Worm (Caenorhabditis elegans): Measurements from ENCODE around the gene nsy-1.

Gene nsy-1

DNA sequence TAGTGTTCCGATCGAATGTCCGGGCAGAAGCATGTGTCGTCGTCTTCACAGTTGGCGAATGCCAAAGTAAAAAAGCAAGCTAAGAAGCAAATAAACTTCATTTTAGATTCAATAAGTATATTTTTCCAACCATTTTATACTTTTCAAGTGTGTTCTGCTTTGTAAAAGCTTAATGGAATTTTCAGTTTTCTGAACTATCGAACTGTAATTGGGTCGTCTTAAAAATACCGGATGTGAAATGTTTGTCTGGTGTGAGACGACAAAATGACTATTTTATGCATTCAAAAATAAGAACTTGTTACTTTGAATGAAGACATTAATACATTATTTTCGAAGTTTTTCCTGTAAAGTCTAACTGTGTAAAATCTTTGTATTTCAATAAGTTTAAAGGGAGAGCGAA lies 23.9 kb upstream of the nsy-1 start, which contains the start of gene F59A6.11:
F59A6.11 (minus strand) TSS at position 101 of the 400 bp plus-strand sequence.
- TF ChIP-seq lsy-2 (tag; optimal IDR thresholded peaks at IDR 0.05) (no peak), nhr-25 (tag; optimal IDR thresholded peaks at IDR 0.05) (no peak), egl-27 (tag; optimal IDR thresholded peaks at IDR 0.05) (no peak)

ce11 chrII:4999122-4999521 lies 23.4 kb upstream of the nsy-1 start, which contains the start of gene citk-2:
citk-2 (plus strand) TSS chrII:4999520.
- TF ChIP-seq sma-9 (GFP tag; optimal IDR thresholded peaks at IDR 0.05) (peak; percentile 94), sma-9 (tag; optimal IDR thresholded peaks at IDR 0.05) (no peak), sma-3 (GFP tag; optimal IDR thresholded peaks at IDR 0.05) (peak; percentile 90), nhr-25 (tag; optimal IDR thresholded peaks at IDR 0.05) (no peak), C34F6.9 (tag; optimal IDR thresholded peaks at IDR 0.05) (no peak), zag-1 (tag; optimal IDR thresholded peaks at IDR 0.05) (peak; percentile 52), unc-55 (GFP tag; optimal IDR thresholded peaks at IDR 0.05) (peak; percentile 96), skn-1 (tag; optimal IDR thresholded peaks at IDR 0.05) (no peak), mab-5 (tag; optimal IDR thresholded peaks at IDR 0.05) (peak; percentile 87), nhr-23 (tag; optimal IDR thresholded peaks at IDR 0.05) (no peak), fos-1 (tag; optimal IDR thresholded peaks at IDR 0.05) (no peak), sem-4 (tag; optimal IDR thresholded peaks at IDR 0.05) (no peak), peb-1 (tag; optimal IDR thresholded peaks at IDR 0.05) (no peak), ztf-11 (tag; optimal IDR thresholded peaks at IDR 0.05) (no peak), ztf-4 (tag; optimal IDR thresholded peaks at IDR 0.05) (no peak), egl-27 (tag; optimal IDR thresholded peaks at IDR 0.05) (peak; percentile 70), nhr-10 (tag; optimal IDR thresholded peaks at IDR 0.05) (peak; percentile 21), nhr-77 (tag; optimal IDR thresholded peaks at IDR 0.05) (peak; percentile 47), ZK546.5 (tag; optimal IDR thresholded peaks at IDR 0.05) (peak; percentile 39), nhr-6 (tag; optimal IDR thresholded peaks at IDR 0.05) (peak; percentile 90), crh-2 (tag; optimal IDR thresholded peaks at IDR 0.05) (peak; percentile 96), R02D3.7 (tag; optimal IDR thresholded peaks at IDR 0.05) (peak; percentile 56), lin-13 (GFP tag; optimal IDR thresholded peaks at IDR 0.05) (no peak), dmd-4 (tag; optimal IDR thresholded peaks at IDR 0.05) (no peak), nhr-21 (tag; optimal IDR thresholded peaks at IDR 0.05) (no peak), aly-2 (tag; optimal IDR thresholded peaks at IDR 0.05) (no peak), nhr-11 (tag; optimal IDR thresholded peaks at IDR 0.05) (no peak), alr-1 (tag; optimal IDR thresholded peaks at IDR 0.05) (no peak), gmeb-1 (tag; optimal IDR thresholded peaks at IDR 0.05) (peak; percentile 100), elt-3 (tag; optimal IDR thresholded peaks at IDR 0.05) (no peak), nhr-129 (tag; optimal IDR thresholded peaks at IDR 0.05) (peak; percentile 78), unc-39 (tag; optimal IDR thresholded peaks at IDR 0.05) (no peak), unc-62 (GFP tag; optimal IDR thresholded peaks at IDR 0.05) (no peak), nhr-237 (tag; optimal IDR thresholded peaks at IDR 0.05) (no peak), ceh-82 (tag; optimal IDR thresholded peaks at IDR 0.05) (peak; percentile 46), ceh-16 (tag; optimal IDR thresholded peaks at IDR 0.05) (no peak), snpc-4 (tag; optimal IDR thresholded peaks at IDR 0.05) (no peak), ama-1 (optimal IDR thresholded peaks at IDR 0.05) (no peak), lsy-2 (tag; optimal IDR thresholded peaks at IDR 0.05) (peak; percentile 89 to 95)

DNA sequence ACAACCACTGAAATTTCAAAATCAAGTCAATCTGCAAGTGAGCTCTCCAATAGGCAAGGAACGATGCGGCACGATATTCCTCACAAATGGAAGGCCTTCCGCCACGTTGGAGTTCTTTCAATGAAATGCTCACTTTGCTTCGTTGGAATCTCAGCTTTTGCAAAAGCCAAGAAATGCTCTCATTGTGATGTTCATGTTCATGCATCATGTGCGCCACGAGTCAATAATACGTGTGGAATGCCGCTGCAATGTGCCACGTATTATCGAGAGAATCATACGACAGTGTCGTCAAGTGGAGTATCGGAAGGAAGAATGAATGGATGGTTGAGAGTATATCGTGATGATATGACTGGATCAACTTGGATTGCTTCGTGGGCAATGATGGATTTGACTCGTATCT lies 20.7 kb upstream of the nsy-1 start:
- TF ChIP-seq C34F6.9 (tag; optimal IDR thresholded peaks at IDR 0.05), result no peak
- TF ChIP-seq nhr-21 (tag; optimal IDR thresholded peaks at IDR 0.05), result no peak
- no peak for TF ChIP-seq elt-3 (tag; optimal IDR thresholded peaks at IDR 0.05)
- TF ChIP-seq fos-1 (tag; optimal IDR thresholded peaks at IDR 0.05), result no peak
- no peak for TF ChIP-seq aly-2 (tag; optimal IDR thresholded peaks at IDR 0.05)
- no peak for TF ChIP-seq Y55F3AM.14 (GFP tag; optimal IDR thresholded peaks at IDR 0.05)
- TF ChIP-seq sem-4 (tag; optimal IDR thresholded peaks at IDR 0.05), result no peak
- TF ChIP-seq gmeb-1 (tag; optimal IDR thresholded peaks at IDR 0.05), result no peak
- TF ChIP-seq nhr-25 (tag; optimal IDR thresholded peaks at IDR 0.05), result no peak
- TF ChIP-seq F13H6.1 (tag; optimal IDR thresholded peaks at IDR 0.05), result no peak
- TF ChIP-seq dmd-4 (tag; optimal IDR thresholded peaks at IDR 0.05), result no peak
- no peak for TF ChIP-seq sma-3 (GFP tag; optimal IDR thresholded peaks at IDR 0.05)
- TF ChIP-seq skn-1 (tag; optimal IDR thresholded peaks at IDR 0.05), result no peak
- TF ChIP-seq mab-5 (tag; optimal IDR thresholded peaks at IDR 0.05), result no peak

Data from whole organism, L2 larva.